Fruit fly (Drosophila melanogaster) ovary, adult (tissue): Measurements from ENCODE around the gene lili.

Experiments used
- CG17801 ChIP-seq: fragments of 200-800 bp; optimal IDR thresholded peaks from 2 replicates; lab custom pipeline; 2019; ENCODE audit warnings: missing biosample characterization, mild to moderate bottlenecking, missing genetic modification characterization, moderate library complexity; ENCODE audit not compliant: partially characterized antibody

The lili gene

DNA sequence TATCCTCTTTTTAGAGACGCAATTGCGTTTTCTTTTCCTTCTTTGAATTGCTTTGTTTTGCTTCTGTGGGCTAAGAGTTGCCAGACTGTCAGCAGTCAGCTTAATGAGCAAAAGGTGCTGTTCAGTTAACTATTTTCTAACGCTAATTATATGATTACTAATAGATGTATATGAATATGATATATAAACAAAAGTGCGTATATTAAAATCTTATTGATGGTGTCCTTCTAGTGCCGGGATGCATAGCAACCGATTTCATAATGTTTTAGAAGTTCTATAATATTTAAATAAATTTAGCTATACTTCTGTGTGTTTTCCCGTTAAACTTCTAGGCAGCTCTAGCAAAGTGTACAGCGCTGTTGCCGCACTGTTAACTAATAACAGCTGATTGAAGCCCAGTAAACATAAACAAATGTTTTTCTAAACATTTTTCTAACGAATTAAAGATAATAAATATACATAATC is 16.1 kb upstream of the lili start, which contains the start of the genes Kaz and CG43273:
TSS of gene Kaz (minus strand) at position 73 of the 465 bp plus-strand sequence.
TSS of gene CG43273 (plus strand) at position 415 of the 465 bp plus-strand sequence.
- TF ChIP-seq CG17801 (GFP tag; lab: Kevin White, UChicago) = peak; percentile 60

DNA sequence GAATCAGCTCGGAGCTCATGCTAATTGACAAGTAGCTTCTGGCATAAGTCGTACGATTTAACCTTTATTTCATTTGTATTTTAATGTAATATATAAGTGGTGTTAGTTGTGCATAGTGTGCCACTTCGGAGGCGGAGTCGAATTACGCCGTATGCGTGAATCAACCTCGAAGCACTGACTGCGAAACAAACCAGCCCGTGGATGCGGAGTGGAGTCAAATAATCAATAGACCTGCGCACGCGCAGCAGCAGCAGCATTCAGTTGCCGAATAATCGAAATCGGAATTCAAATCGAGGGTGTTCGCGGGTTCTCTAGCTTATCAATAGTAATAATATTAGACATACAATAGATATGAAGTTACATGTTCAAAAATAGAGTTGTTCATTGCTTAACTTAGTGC is 14.4 kb upstream of the lili start, which contains the start of gene RabX4:
TSS of gene RabX4 (minus strand) at position 176 of the 400 bp plus-strand sequence.
- TF ChIP-seq CG17801 (GFP tag; lab: Kevin White, UChicago) = no peak

dm6 chr3R:24825548-24825947 is 11.7 kb upstream of the lili start, which contains the start of gene niki:
TSS of gene niki (minus strand) at chr3R:24825648.
- TF ChIP-seq CG17801 (GFP tag; lab: Kevin White, UChicago) = no peak

dm6 chr3R:24823061-24823460 is 9.2 kb upstream of the lili start:
- TF ChIP-seq CG17801 (GFP tag; lab: Kevin White, UChicago) = no peak

dm6 chr3R:24816993-24817854 is 3.4 kb upstream of the lili start, which contains the start of the genes CG5808 and Saf-B:
TSS of gene CG5808 (minus strand) at chr3R:24817007.
TSS of gene Saf-B (plus strand) at chr3R:24817464.
- no peak for TF ChIP-seq CG17801 (GFP tag; lab: Kevin White, UChicago)

DNA sequence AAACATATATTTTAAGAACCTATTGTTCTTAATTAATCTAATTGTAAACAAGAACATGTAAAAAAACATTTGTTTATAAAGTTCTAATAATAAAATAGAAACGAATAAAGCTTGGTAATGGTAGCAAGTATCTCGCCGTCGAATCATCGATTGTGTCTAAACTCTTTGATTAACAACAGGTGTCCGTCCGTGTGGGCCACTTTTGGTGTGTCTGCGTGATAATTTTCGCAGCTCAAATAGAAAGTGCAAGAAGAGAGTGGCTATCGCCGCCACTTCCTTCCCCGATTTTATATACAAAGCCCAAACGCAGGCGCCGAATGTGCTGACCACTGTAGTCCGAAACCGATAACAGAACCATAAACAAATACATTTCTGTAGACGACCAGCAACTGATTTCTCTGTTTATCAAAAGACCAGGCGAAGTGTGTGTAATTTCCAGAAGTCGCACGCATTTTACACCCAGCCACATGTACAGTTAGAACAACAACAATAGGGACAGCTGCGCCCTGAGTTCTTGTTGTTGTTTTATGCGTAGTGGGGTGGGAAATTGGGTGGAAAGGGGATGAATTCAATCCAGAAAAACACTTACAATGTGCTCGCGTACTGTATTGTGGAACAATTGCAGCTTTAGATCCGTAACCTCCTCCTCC is 700 bp downstream of the lili start:
- TF ChIP-seq CG17801 (GFP tag; lab: Kevin White, UChicago) = no peak

- no peak for TF ChIP-seq CG17801 (GFP tag; lab: Kevin White, UChicago)
Measured at dm6 chr3R:24812394-24812793, 1.4 kb downstream of the lili start.

DNA sequence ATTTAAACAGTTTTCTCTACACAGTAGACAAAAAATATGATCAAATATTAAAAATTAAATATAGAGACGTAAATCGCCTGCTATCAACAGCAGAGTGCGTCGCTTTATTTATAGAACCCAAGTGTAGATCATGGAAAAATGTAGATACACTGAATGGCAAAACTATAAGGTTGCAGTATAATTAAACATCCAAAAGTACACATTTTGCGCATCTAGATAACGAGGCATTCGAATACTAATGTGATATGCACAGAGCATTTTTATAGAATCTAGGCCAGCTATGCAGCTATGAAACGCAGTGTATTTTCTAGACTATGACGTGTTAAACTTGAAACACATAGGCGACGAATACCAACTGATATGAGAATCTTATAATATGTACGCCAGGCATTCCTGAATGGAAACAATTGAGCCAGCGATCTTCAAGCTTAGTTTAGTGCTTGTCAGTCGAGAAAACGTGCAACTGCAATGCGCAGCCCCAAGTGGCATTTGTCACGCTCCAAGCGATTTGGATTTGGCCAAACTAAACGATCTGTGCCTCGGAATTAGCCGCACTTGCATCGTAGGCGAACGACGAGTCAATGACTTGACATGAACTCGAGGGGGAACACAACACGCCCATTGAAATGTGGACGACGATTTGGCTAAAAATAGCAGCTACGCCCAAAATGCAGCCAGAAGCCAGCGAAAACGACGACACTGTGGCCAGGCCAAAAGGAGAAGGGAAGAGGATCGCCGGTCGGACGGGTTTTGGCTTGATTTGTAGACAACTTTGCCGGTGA is 2.8 kb downstream of the lili start:
- TF ChIP-seq CG17801 (GFP tag; lab: Kevin White, UChicago) = peak; percentile 73

dm6 chr3R:24809576-24810279 is 4.1 kb downstream of the lili start:
- no peak for TF ChIP-seq CG17801 (GFP tag; lab: Kevin White, UChicago)

DNA sequence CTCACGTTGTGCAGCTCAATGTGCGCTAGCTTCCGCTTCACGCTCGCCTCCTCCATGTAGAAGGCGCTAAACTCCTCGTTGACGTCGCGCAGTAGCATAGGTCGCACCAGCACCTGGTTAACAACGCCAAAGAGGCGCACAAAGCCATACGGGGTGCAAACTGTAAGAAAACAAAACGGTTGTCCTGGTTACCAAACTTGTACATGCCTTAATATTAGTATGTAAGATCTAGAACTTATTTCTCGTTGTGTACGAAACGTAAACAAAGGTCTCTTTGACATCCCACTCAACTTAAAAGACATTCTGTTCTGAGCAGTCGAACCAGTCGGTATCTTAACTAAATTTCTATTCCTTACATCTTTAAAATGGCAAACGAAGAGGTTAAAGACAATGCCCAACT is 6.5 kb downstream of the lili start, which contains the start of gene CG6980:
TSS of gene CG6980 (plus strand) at position 301 of the 400 bp plus-strand sequence.
- no peak for TF ChIP-seq CG17801 (GFP tag; lab: Kevin White, UChicago)

DNA sequence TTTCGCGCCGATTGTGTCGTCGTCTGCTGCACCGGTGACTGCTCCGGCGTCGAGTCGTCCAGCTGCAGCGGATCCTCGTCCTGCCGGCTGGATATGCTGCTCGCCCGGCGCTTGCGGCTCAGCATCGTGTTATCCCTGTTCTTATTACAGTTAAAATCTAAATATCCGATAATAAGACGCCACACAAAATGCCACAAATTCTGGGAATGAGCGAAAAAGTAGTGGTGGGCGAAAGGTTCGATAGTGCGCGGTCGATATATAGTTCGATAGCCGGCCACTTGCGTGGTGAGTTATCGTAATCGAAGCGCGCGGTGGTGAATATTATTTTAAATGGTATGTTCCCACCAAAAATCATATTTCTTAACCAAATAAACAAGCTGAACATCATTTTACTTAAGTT is 8.8 kb downstream of the lili start, which contains the start of gene polybromo:
TSS of gene polybromo (minus strand) at position 212 of the 400 bp plus-strand sequence.
- no peak for TF ChIP-seq CG17801 (GFP tag; lab: Kevin White, UChicago)

DNA sequence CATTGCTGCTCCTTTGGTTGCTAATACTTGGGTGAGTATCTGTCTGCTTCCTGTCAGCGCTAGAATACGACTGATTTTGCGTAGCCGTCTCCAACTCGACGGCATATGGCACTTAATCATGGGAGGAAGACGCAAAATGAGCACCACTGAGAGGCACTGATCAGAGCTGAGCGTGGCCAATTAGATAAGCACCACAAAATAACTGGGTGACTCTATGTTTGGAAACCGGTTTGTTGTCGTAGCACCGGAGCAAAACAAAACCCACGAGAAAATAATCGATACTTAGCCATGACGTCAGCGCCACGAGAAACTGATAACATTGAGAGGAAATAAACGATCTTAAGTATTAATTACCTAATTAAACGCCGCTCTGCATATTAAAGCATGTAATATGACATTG is 14.3 kb downstream of the lili start, which contains the start of gene Ude:
TSS of gene Ude (minus strand) at position 166 of the 400 bp plus-strand sequence.
- no peak for TF ChIP-seq CG17801 (GFP tag; lab: Kevin White, UChicago)

DNA sequence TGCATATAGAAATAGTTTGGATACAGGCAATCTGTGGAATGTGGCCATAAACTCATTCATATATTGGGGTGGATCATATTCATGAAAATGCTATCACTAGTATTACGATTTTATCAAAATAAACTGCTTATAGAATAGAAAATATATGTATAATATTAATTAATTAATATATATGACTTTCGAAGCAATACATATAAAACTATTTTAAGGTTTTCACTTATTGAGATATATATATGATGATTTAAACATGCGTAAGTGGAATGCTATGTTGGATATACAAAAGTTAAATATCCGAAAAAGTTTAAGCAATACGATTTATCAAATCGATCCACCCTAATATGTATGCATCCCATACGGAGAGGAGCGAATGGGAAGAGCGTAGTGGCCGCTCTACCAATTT is 15.2 kb downstream of the lili start:
- TF ChIP-seq CG17801 (GFP tag; lab: Kevin White, UChicago) = no peak

dm6 chr3R:24790036-24790435 is 23.8 kb downstream of the lili start, which contains the start of gene CG13634:
TSS of gene CG13634 (minus strand) at chr3R:24790136.
- no peak for TF ChIP-seq CG17801 (GFP tag; lab: Kevin White, UChicago)
